Worm (Caenorhabditis elegans): ENCODE measurements around the gene csn-6.

The csn-6 gene

DNA sequence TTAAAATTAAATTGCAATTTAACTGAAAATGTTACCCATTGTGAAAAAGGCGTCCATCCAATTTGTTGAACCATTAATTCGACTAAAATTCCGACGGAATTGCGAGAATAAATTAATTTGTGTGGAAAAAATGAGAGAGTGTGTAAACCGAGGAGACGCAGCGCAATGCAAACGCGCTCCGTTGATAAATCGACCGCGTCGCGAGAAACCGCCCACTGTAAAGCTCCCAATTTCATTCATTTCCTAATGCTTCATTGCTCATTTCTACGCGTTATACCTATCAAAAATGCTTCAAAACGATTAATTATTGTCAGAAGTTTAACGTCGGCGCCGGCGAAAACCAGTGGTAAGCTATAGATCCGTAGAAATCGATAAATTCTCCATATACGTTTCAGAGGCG, 2.9 kb upstream of the csn-6 start, which contains the start of the genes Y67H2A.2 and micu-1:
Gene Y67H2A.2, minus strand, starts transcription at position 74 of the 400 bp plus-strand sequence.
Gene micu-1, plus strand, starts transcription at position 181 of the 400 bp plus-strand sequence.
- TF ChIP-seq ceh-82 (tag; optimal IDR thresholded peaks at IDR 0.05) (no peak), nhr-129 (tag; optimal IDR thresholded peaks at IDR 0.05) (peak; percentile 86), aly-2 (tag; optimal IDR thresholded peaks at IDR 0.05) (no peak), nhr-77 (tag; optimal IDR thresholded peaks at IDR 0.05) (no peak), lin-11 (tag; optimal IDR thresholded peaks at IDR 0.05) (peak; percentile 82), nhr-6 (tag; optimal IDR thresholded peaks at IDR 0.05) (no peak), unc-55 (GFP tag; optimal IDR thresholded peaks at IDR 0.05) (peak; percentile 90), unc-39 (tag; optimal IDR thresholded peaks at IDR 0.05) (no peak), lin-13 (GFP tag; optimal IDR thresholded peaks at IDR 0.05) (peak; percentile 57), nhr-10 (tag; optimal IDR thresholded peaks at IDR 0.05) (no peak), F13H6.1 (tag; optimal IDR thresholded peaks at IDR 0.05) (peak; percentile 39), peb-1 (tag; optimal IDR thresholded peaks at IDR 0.05) (no peak), alr-1 (tag; optimal IDR thresholded peaks at IDR 0.05) (no peak), crh-2 (tag; optimal IDR thresholded peaks at IDR 0.05) (peak; percentile 81), nhr-25 (tag; optimal IDR thresholded peaks at IDR 0.05) (peak; percentile 60), skn-1 (tag; optimal IDR thresholded peaks at IDR 0.05) (no peak), R02D3.7 (tag; optimal IDR thresholded peaks at IDR 0.05) (no peak), nhr-11 (tag; optimal IDR thresholded peaks at IDR 0.05) (no peak), nhr-21 (tag; optimal IDR thresholded peaks at IDR 0.05) (peak; percentile 42), unc-62 (GFP tag; optimal IDR thresholded peaks at IDR 0.05) (no peak), sma-3 (GFP tag; optimal IDR thresholded peaks at IDR 0.05) (peak; percentile 53), lsy-2 (tag; optimal IDR thresholded peaks at IDR 0.05) (peak; percentile 82 to 87), ama-1 (optimal IDR thresholded peaks at IDR 0.05) (peak; percentile 56), mdl-1 (tag; optimal IDR thresholded peaks at IDR 0.05) (no peak), nhr-23 (tag; optimal IDR thresholded peaks at IDR 0.05) (no peak), C34F6.9 (tag; optimal IDR thresholded peaks at IDR 0.05) (peak; percentile 81), ztf-4 (tag; optimal IDR thresholded peaks at IDR 0.05) (peak; percentile 42), ceh-16 (tag; optimal IDR thresholded peaks at IDR 0.05) (no peak), sem-4 (tag; optimal IDR thresholded peaks at IDR 0.05) (no peak), dmd-4 (tag; optimal IDR thresholded peaks at IDR 0.05) (no peak), sma-9 (GFP tag; optimal IDR thresholded peaks at IDR 0.05) (peak; percentile 39), sma-9 (tag; optimal IDR thresholded peaks at IDR 0.05) (no peak), zag-1 (tag; optimal IDR thresholded peaks at IDR 0.05) (no peak), lin-39 (tag; optimal IDR thresholded peaks at IDR 0.05) (no peak), egl-27 (tag; optimal IDR thresholded peaks at IDR 0.05) (peak; percentile 17), mbf-1 (tag; optimal IDR thresholded peaks at IDR 0.05) (no peak), mab-5 (tag; optimal IDR thresholded peaks at IDR 0.05) (peak; percentile 27), gmeb-1 (tag; optimal IDR thresholded peaks at IDR 0.05) (peak; percentile 67), snpc-4 (tag; optimal IDR thresholded peaks at IDR 0.05) (peak; percentile 33), elt-3 (tag; optimal IDR thresholded peaks at IDR 0.05) (no peak), ZK546.5 (tag; optimal IDR thresholded peaks at IDR 0.05) (no peak), fos-1 (tag; optimal IDR thresholded peaks at IDR 0.05) (peak; percentile 4), Y55F3AM.14 (GFP tag; optimal IDR thresholded peaks at IDR 0.05) (no peak), ztf-11 (tag; optimal IDR thresholded peaks at IDR 0.05) (no peak), nhr-12 (tag; optimal IDR thresholded peaks at IDR 0.05) (no peak), nhr-237 (tag; optimal IDR thresholded peaks at IDR 0.05) (no peak), elt-1 (tag; optimal IDR thresholded peaks at IDR 0.05) (no peak), ztf-1 (GFP tag; conservative IDR thresholded peaks at IDR 0.05) (no peak), blmp-1 (tag; optimal IDR thresholded peaks at IDR 0.05; ENCODE audit: insufficient read depth) (no peak)

Data from whole organism, L2 larva.